Worm (Caenorhabditis elegans) whole organism, mixed stage, embryonic: ENCODE data around the gene srh-282.

ENCODE experiments used
- M03D4.4 ChIP-seq: sonication (generic microtip); optimal IDR thresholded peaks from 2 replicates; lab custom pipeline; 2017; ENCODE audit warnings: mild to moderate bottlenecking, missing genetic modification characterization, missing compliant biosample characterization
- bed-3 ChIP-seq: fragments of 200-800 bp; sonication (Bioruptor generic); optimal IDR thresholded peaks from 3 replicates; lab custom pipeline; 2018; ENCODE audit warnings: mild to moderate bottlenecking, missing genetic modification characterization, moderate library complexity, missing compliant biosample characterization
- blmp-1 ChIP-seq: fragments of 150-350 bp; optimal IDR thresholded peaks from 2 replicates; lab custom pipeline; 2014; ENCODE audit warnings: missing biosample characterization, missing genetic modification characterization
- ceh-39 ChIP-seq: fragments of 150-350 bp; optimal IDR thresholded peaks from 2 replicates; lab custom pipeline; 2014; ENCODE audit warnings: missing biosample characterization, missing genetic modification characterization
- ceh-83 ChIP-seq: fragments of 200-800 bp; sonication (Bioruptor generic); optimal IDR thresholded peaks from 2 replicates; lab custom pipeline; 2018; ENCODE audit warnings: mild to moderate bottlenecking, missing genetic modification characterization, missing compliant biosample characterization
- ces-1 ChIP-seq: fragments of 150-350 bp; optimal IDR thresholded peaks from 2 replicates; lab custom pipeline; 2014; ENCODE audit warnings: missing biosample characterization, missing genetic modification reagents, missing genetic modification characterization
- cnd-1 ChIP-seq: fragments of 200-800 bp; sonication (Bioruptor generic); optimal IDR thresholded peaks from 2 replicates; lab custom pipeline; 2018; ENCODE audit warnings: mild to moderate bottlenecking, missing genetic modification characterization, missing compliant biosample characterization
- elt-1 ChIP-seq: sonication (generic microtip); optimal IDR thresholded peaks from 2 replicates; lab custom pipeline; 2017; ENCODE audit warnings: missing genetic modification characterization, mild to moderate bottlenecking, missing compliant biosample characterization, antibody characterized with exemption, moderate library complexity, borderline replicate concordance; ENCODE audit not compliant: insufficient read depth
- elt-3 ChIP-seq: fragments of 150-350 bp; optimal IDR thresholded peaks from 2 replicates; lab custom pipeline; 2014; ENCODE audit warnings: missing biosample characterization, missing genetic modification characterization
- flh-1 ChIP-seq: fragments of 200-800 bp; sonication (Bioruptor generic); optimal IDR thresholded peaks from 2 replicates; lab custom pipeline; 2018; ENCODE audit warnings: mild to moderate bottlenecking, missing genetic modification characterization, moderate library complexity, missing compliant biosample characterization
- ham-2 ChIP-seq: fragments of 200-800 bp; sonication (Bioruptor generic); optimal IDR thresholded peaks from 2 replicates; lab custom pipeline; 2018; ENCODE audit warnings: mild to moderate bottlenecking, missing genetic modification characterization, missing compliant biosample characterization
- lin-13 ChIP-seq: fragments of 150-350 bp; optimal IDR thresholded peaks from 2 replicates; lab custom pipeline; 2014; ENCODE audit warnings: missing biosample characterization, missing genetic modification characterization
- lin-32 ChIP-seq: fragments of 200-800 bp; sonication (Bioruptor generic); optimal IDR thresholded peaks from 2 replicates; lab custom pipeline; 2018; ENCODE audit warnings: mild to moderate bottlenecking, missing genetic modification characterization, missing compliant biosample characterization
- lsy-2 ChIP-seq: fragments of 150-350 bp; optimal IDR thresholded peaks from 2 replicates; lab custom pipeline; 2014; ENCODE audit warnings: missing biosample characterization, missing genetic modification characterization
- mab-5 ChIP-seq: fragments of 150-350 bp; optimal IDR thresholded peaks from 2 replicates; lab custom pipeline; 2014; ENCODE audit warnings: missing biosample characterization, missing genetic modification characterization
- mep-1 ChIP-seq: fragments of 150-350 bp; optimal IDR thresholded peaks from 2 replicates; lab custom pipeline; 2017; ENCODE audit warnings: missing biosample characterization, missing genetic modification reagents, missing genetic modification characterization, inconsistent platforms
- mls-2 ChIP-seq: sonication (generic microtip); optimal IDR thresholded peaks from 2 replicates; lab custom pipeline; 2016; ENCODE audit warnings: mild to moderate bottlenecking, missing genetic modification characterization, moderate library complexity, missing compliant biosample characterization
- nhr-12 ChIP-seq: fragments of 150-350 bp; optimal IDR thresholded peaks from 2 replicates; lab custom pipeline; 2014; ENCODE audit warnings: missing biosample characterization, missing genetic modification characterization
- nhr-2 ChIP-seq: fragments of 150-350 bp; optimal IDR thresholded peaks from 2 replicates; lab custom pipeline; 2014; ENCODE audit warnings: missing biosample characterization, missing genetic modification characterization
- nhr-237 ChIP-seq: fragments of 150-350 bp; optimal IDR thresholded peaks from 2 replicates; lab custom pipeline; 2014; ENCODE audit warnings: missing biosample characterization, missing genetic modification characterization
- nhr-28 ChIP-seq: fragments of 150-350 bp; optimal IDR thresholded peaks from 2 replicates; lab custom pipeline; 2014; ENCODE audit warnings: missing biosample characterization, missing genetic modification characterization
- pha-4 ChIP-seq: fragments of 150-350 bp; optimal IDR thresholded peaks from 2 replicates; lab custom pipeline; 2018; ENCODE audit warnings: missing biosample characterization, missing genetic modification reagents, missing genetic modification characterization
- sem-2 ChIP-seq: fragments of 200-800 bp; sonication (Bioruptor generic); optimal IDR thresholded peaks from 2 replicates; lab custom pipeline; 2018; ENCODE audit warnings: mild to moderate bottlenecking, missing genetic modification characterization, missing compliant biosample characterization
- snpc-4 ChIP-seq: fragments of 150-350 bp; optimal IDR thresholded peaks from 2 replicates; lab custom pipeline; 2014; ENCODE audit warnings: missing biosample characterization, missing genetic modification characterization
- sptf-1 ChIP-seq: sonication (generic microtip); optimal IDR thresholded peaks from 2 replicates; lab custom pipeline; 2017; ENCODE audit warnings: mild to moderate bottlenecking, missing genetic modification characterization, moderate library complexity, missing compliant biosample characterization
- tbx-8 ChIP-seq: fragments of 200-800 bp; sonication (Bioruptor generic); optimal IDR thresholded peaks from 2 replicates; lab custom pipeline; 2018; ENCODE audit warnings: mild to moderate bottlenecking, missing genetic modification characterization, moderate library complexity, missing compliant biosample characterization
- unc-120 ChIP-seq: sonication (generic microtip); optimal IDR thresholded peaks from 2 replicates; lab custom pipeline; 2017; ENCODE audit warnings: missing genetic modification characterization, missing compliant biosample characterization; ENCODE audit not compliant: poor library complexity, severe bottlenecking
- unc-39 ChIP-seq: fragments of 150-350 bp; optimal IDR thresholded peaks from 2 replicates; lab custom pipeline; 2014; ENCODE audit warnings: missing biosample characterization, missing genetic modification characterization
- unc-62 ChIP-seq: fragments of 150-350 bp; optimal IDR thresholded peaks from 2 replicates; lab custom pipeline; 2014; ENCODE audit warnings: missing biosample characterization, missing genetic modification reagents, missing genetic modification characterization
- ztf-11 ChIP-seq: fragments of 150-350 bp; optimal IDR thresholded peaks from 2 replicates; lab custom pipeline; 2014; ENCODE audit warnings: missing biosample characterization, missing genetic modification characterization

Gene srh-282

DNA sequence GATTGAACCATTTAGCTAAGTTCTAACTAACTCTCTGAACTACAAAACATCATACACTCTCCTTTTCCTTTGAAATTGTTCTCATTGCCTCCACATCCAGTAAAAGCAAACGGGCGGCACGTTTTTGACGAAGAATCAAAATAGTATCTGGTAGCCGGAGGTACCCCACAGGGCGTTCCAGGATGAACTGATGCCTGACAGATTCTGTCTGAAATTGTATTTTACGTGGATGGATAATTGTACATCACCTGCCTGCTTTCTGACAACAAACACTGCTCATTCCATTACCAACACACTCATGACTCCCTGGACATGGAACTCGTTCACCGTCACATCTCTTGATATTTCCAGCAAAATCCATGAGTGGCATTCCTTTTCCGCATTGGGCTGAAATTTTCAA, 17.2 kb upstream of the srh-282 start:
- TF ChIP-seq mab-5: no peak
- no peak for TF ChIP-seq mep-1 (tag; lab: Kevin White, UChicago)
- TF ChIP-seq nhr-28 (tag; lab: Kevin White, UChicago): no peak
- no peak for TF ChIP-seq ham-2 (GFP tag; lab: Kevin White, UChicago)
- TF ChIP-seq ceh-83 (GFP tag; lab: Kevin White, UChicago): no peak
- TF ChIP-seq nhr-2 (tag; lab: Kevin White, UChicago): no peak
- no peak for TF ChIP-seq pha-4 (tag; lab: Kevin White, UChicago)
- TF ChIP-seq blmp-1: no peak
- TF ChIP-seq tbx-8: no peak
- TF ChIP-seq snpc-4: no peak
- TF ChIP-seq lin-32 (GFP tag; lab: Kevin White, UChicago): no peak
- no peak for TF ChIP-seq mls-2
- no peak for TF ChIP-seq lin-13 (tag; lab: Kevin White, UChicago)
- TF ChIP-seq nhr-237 (tag; lab: Kevin White, UChicago): no peak
- TF ChIP-seq unc-120 (tag; lab: Kevin White, UChicago): no peak
- TF ChIP-seq nhr-12 (tag; lab: Kevin White, UChicago): no peak
- TF ChIP-seq sptf-1: no peak
- no peak for TF ChIP-seq M03D4.4 (tag; lab: Kevin White, UChicago)
- no peak for TF ChIP-seq bed-3 (GFP tag; lab: Kevin White, UChicago)
- no peak for TF ChIP-seq ces-1 (GFP tag; lab: Kevin White, UChicago)

DNA sequence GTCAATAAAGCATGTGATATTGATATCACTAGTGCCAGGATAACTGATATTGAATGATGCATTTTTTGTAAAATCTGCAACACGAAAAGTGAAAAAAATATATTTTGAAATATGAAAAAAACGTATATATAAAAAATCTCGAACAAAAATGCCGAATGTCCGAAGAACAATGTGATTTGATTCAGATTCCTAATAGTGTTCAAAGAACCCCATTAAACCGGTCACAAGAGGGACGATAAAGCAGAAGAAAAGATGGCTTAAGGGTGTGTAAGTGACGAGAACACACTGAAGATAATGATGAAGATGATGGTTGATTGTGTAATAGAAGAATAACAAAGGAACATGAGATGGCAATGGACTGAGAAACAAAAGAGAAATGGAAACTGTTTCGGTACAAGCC, 14.8 kb upstream of the srh-282 start, which contains the start of gene T21D12.14:
Gene T21D12.14, minus strand, starts transcription at position 101 of the 400 bp plus-strand sequence.
- no peak for TF ChIP-seq M03D4.4 (tag; lab: Kevin White, UChicago)
- TF ChIP-seq sem-2 (GFP tag; lab: Kevin White, UChicago): no peak
- no peak for TF ChIP-seq ceh-39 (tag; lab: Kevin White, UChicago)
- no peak for TF ChIP-seq ztf-11 (tag; lab: Kevin White, UChicago)
- no peak for TF ChIP-seq ham-2 (GFP tag; lab: Kevin White, UChicago)
- TF ChIP-seq mls-2: no peak
- no peak for TF ChIP-seq bed-3 (GFP tag; lab: Kevin White, UChicago)
- TF ChIP-seq nhr-28 (tag; lab: Kevin White, UChicago): no peak
- TF ChIP-seq unc-120 (tag; lab: Kevin White, UChicago): no peak
- TF ChIP-seq, all 35 proteins: peak for 0

ce11 chrIV:283347-283746, 10.1 kb upstream of the srh-282 start, which contains the start of gene best-19:
Gene best-19 (plus strand): TSS chrIV:283647.
- TF ChIP-seq unc-62 (GFP tag; lab: Kevin White, UChicago): no peak
- no peak for TF ChIP-seq flh-1 (GFP tag; lab: Kevin White, UChicago)
- TF ChIP-seq sptf-1: no peak
- TF ChIP-seq, all 35 proteins: peak for 0

- no peak for TF ChIP-seq elt-3
- TF ChIP-seq bed-3 (GFP tag; lab: Kevin White, UChicago): no peak
- TF ChIP-seq elt-1 (tag; lab: Kevin White, UChicago): no peak
- peak; percentile 56 for TF ChIP-seq unc-120 (tag; lab: Kevin White, UChicago)
- TF ChIP-seq ceh-39 (tag; lab: Kevin White, UChicago): no peak
- peak; percentile 14 for TF ChIP-seq ces-1 (GFP tag; lab: Kevin White, UChicago)
- TF ChIP-seq, all 35 proteins: peak for 2
These were observed 8.8 kb upstream of the srh-282 start for ce11 chrIV:282008-282407.

ce11 chrIV:278284-278683, 5.1 kb upstream of the srh-282 start:
- TF ChIP-seq unc-39 (tag; lab: Kevin White, UChicago) (no peak), lin-32 (GFP tag; lab: Kevin White, UChicago) (no peak), cnd-1 (tag; lab: Kevin White, UChicago) (no peak), nhr-28 (tag; lab: Kevin White, UChicago) (no peak), pha-4 (tag; lab: Kevin White, UChicago) (no peak), mep-1 (tag; lab: Kevin White, UChicago) (no peak), lsy-2 (tag; lab: Kevin White, UChicago) (no peak), ces-1 (GFP tag; lab: Kevin White, UChicago) (no peak), unc-120 (tag; lab: Kevin White, UChicago) (no peak), elt-1 (tag; lab: Kevin White, UChicago) (no peak)
